Worm (Caenorhabditis elegans) whole organism, L1 larva: ENCODE data around the gene F35D2.3.

Experiments used
- alr-1 ChIP-seq: fragments of 200-800 bp; sonication (Bioruptor generic); optimal IDR thresholded peaks from 2 replicates; lab custom pipeline; 2018; ENCODE audit warnings: borderline replicate concordance, mild to moderate bottlenecking, missing genetic modification characterization, missing compliant biosample characterization
- aly-2 ChIP-seq: fragments of 150-350 bp; optimal IDR thresholded peaks from 2 replicates; lab custom pipeline; 2014; ENCODE audit warnings: missing biosample characterization, missing genetic modification characterization
- jun-1 ChIP-seq: fragments of 150-350 bp; optimal IDR thresholded peaks from 2 replicates; lab custom pipeline; 2014; ENCODE audit warnings: missing biosample characterization, missing genetic modification reagents, missing genetic modification characterization
- lin-15B ChIP-seq: fragments of 150-350 bp; sonication (generic microtip); optimal IDR thresholded peaks from 3 replicates; lab custom pipeline; 2014; ENCODE audit warnings: missing biosample characterization, missing genetic modification characterization
- lsy-2 ChIP-seq, 2 experiments: fragments of 150-350 bp; optimal IDR thresholded peaks; 2 replicates each; lab custom pipeline; 2014; ENCODE audit warnings: missing biosample characterization in 2 of 2, missing genetic modification characterization in 2 of 2
- nhr-12 ChIP-seq: sonication (generic microtip); optimal IDR thresholded peaks from 2 replicates; lab custom pipeline; 2017; ENCODE audit warnings: missing biosample characterization, missing genetic modification characterization
- nhr-237 ChIP-seq: fragments of 150-350 bp; optimal IDR thresholded peaks from 2 replicates; lab custom pipeline; 2014; ENCODE audit warnings: missing biosample characterization, missing genetic modification characterization
- nhr-28 ChIP-seq: fragments of 150-350 bp; optimal IDR thresholded peaks from 2 replicates; lab custom pipeline; 2014; ENCODE audit warnings: missing biosample characterization, missing genetic modification characterization
- skn-1 ChIP-seq: fragments of 150-350 bp; optimal IDR thresholded peaks from 2 replicates; lab custom pipeline; 2014; ENCODE audit warnings: missing biosample characterization, missing genetic modification characterization
- unc-30 ChIP-seq: sonication (generic microtip); optimal IDR thresholded peaks from 2 replicates; lab custom pipeline; 2017; ENCODE audit warnings: missing biosample characterization, missing genetic modification characterization
- zag-1 ChIP-seq: fragments of 150-350 bp; optimal IDR thresholded peaks from 2 replicates; lab custom pipeline; 2014; ENCODE audit warnings: missing biosample characterization, missing genetic modification characterization

DNA sequence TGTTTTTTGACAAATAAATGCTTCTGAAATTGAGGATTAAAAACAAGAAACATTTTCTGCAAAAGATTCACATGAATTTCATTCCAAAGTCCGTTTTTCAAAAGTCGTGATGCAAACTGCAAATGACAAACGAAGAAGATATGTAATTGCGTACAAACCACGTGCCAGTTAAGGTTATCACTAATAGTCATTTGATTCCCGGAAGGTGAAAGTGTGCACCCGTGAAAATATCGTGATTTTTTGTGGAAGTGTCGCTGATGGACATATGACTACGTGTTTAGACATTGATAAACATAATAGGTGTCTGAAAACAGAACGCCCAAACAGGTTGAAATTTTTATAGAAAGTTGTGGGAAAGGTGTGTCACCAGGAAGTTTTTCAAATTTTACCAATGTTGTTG, 42.2 kb upstream of the F35D2.3 start:
- TF ChIP-seq lsy-2 (tag; optimal IDR thresholded peaks at IDR 0.05; lab: Kevin White, UChicago) (no peak), unc-30 (tag; lab: Kevin White, UChicago) (no peak), nhr-28 (no peak), alr-1 (no peak), zag-1 (no peak), nhr-237 (tag; lab: Kevin White, UChicago) (no peak), skn-1 (tag; lab: Kevin White, UChicago) (no peak), lin-15B (tag; lab: Kevin White, UChicago) (no peak), aly-2 (tag; lab: Kevin White, UChicago) (no peak), nhr-12 (tag; lab: Kevin White, UChicago) (no peak), jun-1 (tag; lab: Kevin White, UChicago) (no peak)
